Worm (Caenorhabditis elegans): ENCODE results near the gene Y45F10B.9.

DNA sequence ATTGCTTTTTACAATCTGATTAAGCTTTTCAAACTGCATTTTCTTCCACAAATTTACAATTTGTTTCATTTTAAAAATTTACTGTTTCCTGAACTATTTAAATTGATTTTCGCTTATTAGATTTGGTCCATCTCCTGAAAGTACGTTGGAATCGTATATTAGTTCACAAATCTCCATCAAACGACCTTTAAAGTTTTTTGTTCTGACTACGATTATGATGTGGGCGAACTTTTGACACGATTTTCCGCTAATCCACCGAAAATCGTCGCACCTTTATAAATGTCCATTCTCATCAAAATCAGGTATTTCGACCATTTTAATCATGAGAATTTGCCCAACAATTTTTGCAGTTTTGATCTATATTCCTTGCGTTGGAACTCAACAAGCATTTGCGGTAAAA is 25.8 kb upstream of the Y45F10B.9 start, which contains the start of gene C08F11.1:
- TF ChIP-seq ztf-23 (GFP tag; IDR thresholded peaks at IDR 0.05) (no peak), ref-1 (GFP tag; conservative IDR thresholded peaks at IDR 0.05) (no peak), T22C8.4 (GFP tag; IDR thresholded peaks at IDR 0.05) (no peak), tab-1 (GFP tag; IDR thresholded peaks at IDR 0.05) (no peak), med-1 (GFP tag; optimal IDR thresholded peaks at IDR 0.05; ENCODE audit: insufficient read depth) (no peak), ztf-29 (GFP tag; IDR thresholded peaks at IDR 0.05) (no peak)

All from whole organism, midembryonic.